Fruit fly (Drosophila melanogaster) ovary, adult (tissue): ENCODE data around the gene 5PtaseI.

Experiments
- CG17801 ChIP-seq: fragments of 200-800 bp; optimal IDR thresholded peaks from 2 replicates; lab custom pipeline; 2019; ENCODE audit warnings: missing biosample characterization, mild to moderate bottlenecking, missing genetic modification characterization, moderate library complexity; ENCODE audit not compliant: partially characterized antibody

Gene 5PtaseI

dm6 chr3R:25012016-25012415 is 32.9 kb downstream of the 5PtaseI start:
- TF ChIP-seq CG17801 (GFP tag; lab: Kevin White, UChicago): no peak

DNA sequence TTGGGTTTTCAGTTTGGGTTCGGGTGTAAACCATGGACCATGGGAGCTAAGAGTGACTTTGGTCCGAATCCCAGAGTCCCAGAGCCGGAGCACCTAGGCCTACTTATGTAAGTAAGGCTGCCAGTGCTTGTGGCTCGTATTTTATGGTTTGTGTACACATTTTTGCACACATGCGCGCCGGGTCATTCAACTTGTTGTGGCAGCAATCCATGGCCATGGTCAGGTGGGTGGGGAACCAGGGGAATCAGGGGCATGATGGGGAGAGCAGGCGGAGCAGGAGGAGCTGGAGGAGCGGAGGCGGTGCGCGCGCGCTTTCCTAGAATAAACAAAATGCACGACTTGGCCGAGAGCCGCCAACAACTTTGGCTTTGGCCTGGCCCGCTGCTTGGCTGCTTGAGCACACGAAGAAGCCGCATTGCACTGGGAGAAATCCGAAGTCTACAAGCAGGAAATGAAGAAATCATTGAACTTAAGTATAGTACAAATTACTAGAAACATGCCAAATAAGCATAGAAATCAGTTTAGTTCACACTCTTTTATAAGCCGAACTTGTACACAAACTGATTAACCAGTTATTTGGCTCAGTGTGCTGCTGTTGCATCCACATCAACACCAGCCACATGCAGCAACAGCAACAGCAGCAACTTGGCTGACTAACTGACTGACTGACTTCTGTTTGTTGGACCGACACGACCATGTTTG is 35.1 kb downstream of the 5PtaseI start:
- no peak for TF ChIP-seq CG17801 (GFP tag; lab: Kevin White, UChicago)

DNA sequence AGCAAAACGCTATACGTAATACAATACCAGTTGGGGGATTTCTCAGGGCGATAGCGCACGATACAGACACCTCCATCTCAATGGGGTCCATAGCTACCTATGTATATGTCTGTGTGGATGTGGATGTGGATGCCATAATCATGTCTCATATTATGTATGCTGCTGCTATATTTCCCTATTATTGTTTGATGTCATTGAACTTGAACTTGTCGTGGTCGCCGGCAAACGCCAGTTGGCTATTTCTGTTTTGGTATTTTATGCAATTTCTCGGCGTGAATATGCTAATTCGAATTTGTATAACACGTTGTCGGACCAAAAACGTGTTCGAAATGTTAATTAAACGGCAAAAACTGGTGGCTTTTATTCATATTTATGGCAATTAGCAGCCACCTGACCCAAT is 39.2 kb downstream of the 5PtaseI start:
- TF ChIP-seq CG17801 (GFP tag; lab: Kevin White, UChicago): no peak

DNA sequence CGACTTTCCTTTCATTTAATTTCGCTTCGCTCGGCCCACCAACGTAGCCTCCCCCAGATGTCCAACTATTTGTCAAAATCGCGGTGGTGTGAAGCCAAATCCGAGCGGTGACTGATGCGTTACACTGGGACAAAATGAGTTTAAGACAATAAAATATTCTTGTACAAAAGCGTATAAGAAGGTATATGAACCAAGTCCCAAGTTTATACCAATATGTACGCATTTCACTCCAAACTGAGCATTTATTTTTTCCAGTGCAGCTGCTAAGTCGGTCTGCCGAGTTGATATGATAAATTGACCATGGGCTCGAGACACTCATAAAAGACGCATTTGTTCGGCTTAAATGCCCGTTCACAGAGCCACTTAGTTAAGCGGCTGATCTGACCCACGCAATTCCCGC is 40.2 kb downstream of the 5PtaseI start:
- TF ChIP-seq CG17801 (GFP tag; lab: Kevin White, UChicago): no peak

- TF ChIP-seq CG17801 (GFP tag; lab: Kevin White, UChicago): no peak
These were observed 40.9 kb downstream of the 5PtaseI start for dm6 chr3R:25004064-25004463.

DNA sequence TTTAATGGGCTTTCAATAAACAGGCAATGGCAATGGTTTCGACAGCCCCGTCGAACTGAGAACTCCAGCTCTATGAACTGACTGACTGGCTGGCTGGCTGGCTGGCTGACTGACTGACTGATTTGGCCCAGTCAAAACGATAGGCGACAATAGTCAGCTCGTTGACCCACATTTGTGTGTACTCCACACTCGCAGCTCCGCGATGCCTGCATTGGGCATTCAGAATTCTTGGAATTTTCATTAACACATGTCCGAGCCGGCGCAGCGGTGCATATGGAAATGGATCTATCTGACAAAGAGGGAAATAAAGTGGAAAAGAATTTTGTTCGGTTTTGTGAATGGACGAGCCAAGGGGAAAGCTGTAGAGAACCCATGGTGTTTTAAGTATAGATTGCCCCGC is 42.7 kb downstream of the 5PtaseI start:
- TF ChIP-seq CG17801 (GFP tag; lab: Kevin White, UChicago): no peak

- no peak for TF ChIP-seq CG17801 (GFP tag; lab: Kevin White, UChicago)
These were observed 45.4 kb downstream of the 5PtaseI start for dm6 chr3R:24999575-24999974.

DNA sequence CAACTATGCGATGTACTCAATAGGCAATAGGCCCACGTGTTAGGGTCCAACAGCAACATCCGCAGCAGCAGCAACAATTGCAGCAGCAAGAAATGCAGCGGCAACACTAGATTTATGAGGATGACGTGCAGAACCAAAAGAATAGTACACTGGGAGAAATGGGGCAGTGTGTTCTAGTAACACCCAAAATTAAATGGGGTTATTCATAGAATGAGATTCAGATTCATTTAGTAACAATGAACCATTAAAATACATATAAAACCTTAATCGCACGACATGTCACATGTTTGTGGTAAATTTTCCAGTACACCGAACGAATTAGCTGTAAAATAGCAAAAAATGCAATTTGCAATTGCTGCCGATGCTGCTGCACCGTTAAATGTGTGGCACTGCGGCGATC is 47.7 kb downstream of the 5PtaseI start:
- TF ChIP-seq CG17801 (GFP tag; lab: Kevin White, UChicago): no peak

DNA sequence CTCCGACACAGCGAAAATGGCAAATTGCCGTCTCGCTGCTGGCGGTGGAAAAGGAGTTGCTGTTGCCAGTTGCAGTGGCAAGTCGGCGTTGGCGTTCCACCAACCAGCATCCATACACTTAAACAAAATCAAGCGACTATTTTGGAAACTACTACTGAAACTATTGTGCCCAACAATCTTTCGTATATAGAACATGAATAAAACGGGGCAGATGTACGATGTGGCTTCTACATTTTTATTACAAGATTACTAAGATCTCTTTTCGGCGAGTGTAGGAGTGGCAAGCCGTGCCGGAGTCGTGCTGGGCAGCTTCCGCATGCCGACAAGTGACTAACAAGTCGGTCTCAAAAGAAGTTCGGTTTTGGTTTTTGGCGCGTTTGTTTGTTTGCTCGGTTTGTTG is 48.4 kb downstream of the 5PtaseI start:
- TF ChIP-seq CG17801 (GFP tag; lab: Kevin White, UChicago): no peak
